Worm (Caenorhabditis elegans) whole organism, L4 larva: ENCODE results near the gene F49C12.7.
A peak's percentile ranks its signal among the peaks of the same experiment; 100 is the strongest.

Experiments
- D1046.2 ChIP-seq: fragments of 200-800 bp; sonication (Bioruptor generic); IDR thresholded peaks from 2 replicates; pipeline ENCODE4 v1.3.6; 2022; ENCODE audit warnings: missing genetic modification characterization, missing compliant biosample characterization
- F26F4.8 ChIP-seq: fragments of 200-800 bp; sonication (Bioruptor generic); conservative IDR thresholded peaks from 2 replicates; pipeline ENCODE4 v1.3.6; 2022; ENCODE audit warnings: missing genetic modification characterization, missing compliant biosample characterization
- F49E8.2 ChIP-seq: sonication (generic microtip); optimal IDR thresholded peaks from 2 replicates; lab custom pipeline; 2016; ENCODE audit warnings: missing compliant biosample characterization, mild to moderate bottlenecking, missing genetic modification characterization, borderline replicate concordance
- T20F7.1 ChIP-seq: fragments of 200-800 bp; sonication (Bioruptor generic); optimal IDR thresholded peaks from 2 replicates; lab custom pipeline; 2018; ENCODE audit warnings: mild to moderate bottlenecking, missing genetic modification characterization, missing compliant biosample characterization
- Y48G9A.11 ChIP-seq: fragments of 200-800 bp; sonication (Bioruptor generic); IDR thresholded peaks from 2 replicates; pipeline ENCODE4 v1.3.6; 2022; ENCODE audit warnings: missing genetic modification reagents, missing genetic modification characterization, missing compliant biosample characterization
- Y75B8A.6 ChIP-seq: fragments of 200-800 bp; sonication (Bioruptor generic); IDR thresholded peaks from 2 replicates; pipeline ENCODE4 v1.3.6; 2022; ENCODE audit warnings: missing genetic modification reagents, missing genetic modification characterization, missing compliant biosample characterization
- ZK337.2 ChIP-seq: fragments of 200-800 bp; sonication (Bioruptor generic); IDR thresholded peaks from 2 replicates; pipeline ENCODE4 v1.3.6; 2022; ENCODE audit warnings: missing genetic modification reagents, missing genetic modification characterization, missing compliant biosample characterization
- aha-1 ChIP-seq: fragments of 150-350 bp; peaks from one replicate; lab custom pipeline; 2014; ENCODE audit warnings: missing biosample characterization, missing genetic modification characterization
- ama-1 ChIP-seq: fragments of 150-350 bp; optimal IDR thresholded peaks from 2 replicates; lab custom pipeline; 2014; ENCODE audit warnings: inconsistent platforms, mixed read lengths
- ceh-20 ChIP-seq: fragments of 200-800 bp; sonication (Bioruptor generic); IDR thresholded peaks from 2 replicates; pipeline ENCODE4 v1.3.6; 2022; ENCODE audit warnings: missing genetic modification reagents, missing genetic modification characterization, missing compliant biosample characterization
- ceh-82 ChIP-seq: sonication (generic microtip); optimal IDR thresholded peaks from 2 replicates; lab custom pipeline; 2017; ENCODE audit warnings: missing biosample characterization, missing genetic modification characterization
- ces-1 ChIP-seq: fragments of 150-350 bp; sonication (generic microtip); optimal IDR thresholded peaks from 4 replicates; lab custom pipeline; 2014; ENCODE audit warnings: missing biosample characterization, missing genetic modification reagents, missing genetic modification characterization
- daf-19 ChIP-seq: fragments of 200-800 bp; sonication (Bioruptor generic); conservative IDR thresholded peaks from 2 replicates; pipeline ENCODE4 v1.3.6; 2022; ENCODE audit warnings: missing genetic modification characterization, missing compliant biosample characterization
- dmd-6 ChIP-seq: fragments of 200-800 bp; sonication (Bioruptor generic); IDR thresholded peaks from 2 replicates; pipeline ENCODE4 v1.3.6; 2022; ENCODE audit warnings: missing genetic modification reagents, missing genetic modification characterization, missing compliant biosample characterization
- dmd-8 ChIP-seq: fragments of 200-800 bp; sonication (Bioruptor generic); IDR thresholded peaks from 2 replicates; pipeline ENCODE4 v1.3.6; 2022; ENCODE audit warnings: missing genetic modification characterization, missing compliant biosample characterization
- dmd-9 ChIP-seq: fragments of 200-800 bp; sonication (Bioruptor generic); IDR thresholded peaks from 2 replicates; pipeline ENCODE4 v1.3.6; 2022; ENCODE audit warnings: missing genetic modification reagents, missing genetic modification characterization, missing compliant biosample characterization
- egl-43 ChIP-seq: fragments of 200-800 bp; sonication (Bioruptor generic); IDR thresholded peaks from 2 replicates; pipeline ENCODE4 v1.3.6; 2022; ENCODE audit warnings: missing genetic modification reagents, missing genetic modification characterization, missing compliant biosample characterization
- fkh-10 ChIP-seq: fragments of 150-350 bp; optimal IDR thresholded peaks from 2 replicates; lab custom pipeline; 2014; ENCODE audit warnings: missing biosample characterization, missing genetic modification reagents, missing genetic modification characterization
- gei-8 ChIP-seq: fragments of 200-800 bp; sonication (Bioruptor generic); optimal IDR thresholded peaks from 2 replicates; lab custom pipeline; 2018; ENCODE audit warnings: mild to moderate bottlenecking, missing genetic modification characterization, missing compliant biosample characterization
- hif-1 ChIP-seq, 2 experiments: sonication (generic microtip); optimal IDR thresholded peaks; 2 replicates each; lab custom pipeline; 2016 to 2017; ENCODE audit warnings: missing compliant biosample characterization in 2 of 2, missing genetic modification characterization in 2 of 2, missing genetic modification reagents in 2 of 2, missing genotype in 2 of 2, mild to moderate bottlenecking in 1 of 2
- hmg-1.1 ChIP-seq: fragments of 200-800 bp; sonication (Bioruptor generic); IDR thresholded peaks from 2 replicates; pipeline ENCODE4 v1.3.6; 2022; ENCODE audit warnings: missing genetic modification reagents, missing genetic modification characterization, missing compliant biosample characterization
- jun-1 ChIP-seq: fragments of 150-350 bp; optimal IDR thresholded peaks from 2 replicates; lab custom pipeline; 2014; ENCODE audit warnings: missing biosample characterization, missing genetic modification reagents, missing genetic modification characterization
- lin-15B ChIP-seq: fragments of 150-350 bp; sonication (generic microtip); optimal IDR thresholded peaks from 3 replicates; lab custom pipeline; 2014; ENCODE audit warnings: missing biosample characterization, missing genetic modification characterization
- lin-39 ChIP-seq: fragments of 150-350 bp; optimal IDR thresholded peaks from 2 replicates; lab custom pipeline; 2014; ENCODE audit warnings: missing biosample characterization, missing genetic modification reagents, missing genetic modification characterization
- lir-3 ChIP-seq: sonication (generic microtip); optimal IDR thresholded peaks from 2 replicates; lab custom pipeline; 2016; ENCODE audit warnings: mild to moderate bottlenecking, missing genetic modification characterization, missing compliant biosample characterization
- lsy-2 ChIP-seq, 2 experiments: fragments of 150-350 bp in 1 of 2; sonication (generic microtip) in 1 of 2; optimal IDR thresholded peaks; 2 replicates each; lab custom pipeline; 2014 to 2017; ENCODE audit warnings: missing biosample characterization in 2 of 2, missing genetic modification characterization in 2 of 2
- madf-9 ChIP-seq: fragments of 200-800 bp; sonication (Bioruptor generic); conservative IDR thresholded peaks from 2 replicates; pipeline ENCODE4 v1.3.6; 2022; ENCODE audit warnings: missing genetic modification reagents, missing genetic modification characterization, missing compliant biosample characterization
- mep-1 ChIP-seq: fragments of 150-350 bp; sonication (generic microtip); optimal IDR thresholded peaks from 3 replicates; lab custom pipeline; 2014; ENCODE audit warnings: missing biosample characterization, missing genetic modification characterization
- mes-2 ChIP-seq: sonication (generic microtip); optimal IDR thresholded peaks from 2 replicates; lab custom pipeline; 2016; ENCODE audit warnings: missing genotype, mild to moderate bottlenecking, missing genetic modification characterization, missing compliant biosample characterization; ENCODE audit not compliant: poor library complexity, severe bottlenecking
- mxl-3 ChIP-seq: fragments of 200-800 bp; sonication (Bioruptor generic); optimal IDR thresholded peaks from 2 replicates; lab custom pipeline; 2018; ENCODE audit warnings: mild to moderate bottlenecking, missing genetic modification characterization, missing compliant biosample characterization
- nhr-102 ChIP-seq: sonication (generic microtip); optimal IDR thresholded peaks from 2 replicates; lab custom pipeline; 2016; ENCODE audit warnings: mild to moderate bottlenecking, missing genetic modification characterization, moderate library complexity, missing compliant biosample characterization
- nhr-111 ChIP-seq: fragments of 200-800 bp; sonication (Bioruptor generic); optimal IDR thresholded peaks from 2 replicates; lab custom pipeline; 2018; ENCODE audit warnings: mild to moderate bottlenecking, missing genetic modification characterization, missing compliant biosample characterization
- nhr-25 ChIP-seq: sonication (generic microtip); optimal IDR thresholded peaks from 2 replicates; lab custom pipeline; 2017; ENCODE audit warnings: missing genetic modification characterization, mild to moderate bottlenecking, missing compliant biosample characterization, antibody characterized with exemption, moderate library complexity, borderline replicate concordance; ENCODE audit not compliant: insufficient read depth
- nhr-28 ChIP-seq: fragments of 150-350 bp; optimal IDR thresholded peaks from 2 replicates; lab custom pipeline; 2014; ENCODE audit warnings: missing biosample characterization, missing genetic modification characterization
- nhr-41 ChIP-seq: fragments of 200-800 bp; sonication (Bioruptor generic); IDR thresholded peaks from 2 replicates; pipeline ENCODE4 v1.3.6; 2022; ENCODE audit warnings: missing genetic modification reagents, missing genetic modification characterization, missing compliant biosample characterization
- nhr-42 ChIP-seq: fragments of 200-800 bp; sonication (Bioruptor generic); IDR thresholded peaks from 2 replicates; pipeline ENCODE4 v1.3.6; 2022; ENCODE audit warnings: missing genetic modification characterization, missing compliant biosample characterization
- nhr-48 ChIP-seq: sonication (generic microtip); optimal IDR thresholded peaks from 2 replicates; lab custom pipeline; 2016; ENCODE audit warnings: mild to moderate bottlenecking, missing genetic modification characterization, missing compliant biosample characterization
- nhr-6 ChIP-seq: fragments of 150-350 bp; optimal IDR thresholded peaks from 2 replicates; lab custom pipeline; 2014; ENCODE audit warnings: missing biosample characterization, missing genetic modification characterization
- nhr-76 ChIP-seq: fragments of 150-350 bp; optimal IDR thresholded peaks from 2 replicates; lab custom pipeline; 2014; ENCODE audit warnings: missing biosample characterization, missing genetic modification characterization
- php-3 ChIP-seq: fragments of 200-800 bp; sonication (Bioruptor generic); IDR thresholded peaks from 2 replicates; pipeline ENCODE4 v1.3.6; 2022; ENCODE audit warnings: missing genetic modification reagents, missing genetic modification characterization, missing compliant biosample characterization
- saeg-2 ChIP-seq: fragments of 200-800 bp; sonication (Bioruptor generic); IDR thresholded peaks from 2 replicates; pipeline ENCODE4 v1.3.6; 2022; ENCODE audit warnings: missing genetic modification reagents, missing genetic modification characterization, missing compliant biosample characterization
- set-16 ChIP-seq: fragments of 200-800 bp; sonication (Bioruptor generic); IDR thresholded peaks from 2 replicates; pipeline ENCODE4 v1.3.6; 2022; ENCODE audit warnings: missing genetic modification reagents, missing genetic modification characterization, missing compliant biosample characterization
- snpc-4 ChIP-seq: fragments of 150-350 bp; optimal IDR thresholded peaks from 2 replicates; lab custom pipeline; 2014; ENCODE audit warnings: missing biosample characterization, missing genetic modification characterization
- spr-1 ChIP-seq: sonication (generic microtip); optimal IDR thresholded peaks from 2 replicates; lab custom pipeline; 2016; ENCODE audit warnings: mild to moderate bottlenecking, missing genetic modification characterization, missing compliant biosample characterization
- spr-3 ChIP-seq: fragments of 200-800 bp; sonication (Bioruptor generic); optimal IDR thresholded peaks from 2 replicates; lab custom pipeline; 2018; ENCODE audit warnings: mild to moderate bottlenecking, missing genetic modification characterization, missing compliant biosample characterization
- tag-97 ChIP-seq: fragments of 200-800 bp; sonication (Bioruptor generic); IDR thresholded peaks from 2 replicates; pipeline ENCODE4 v1.3.6; 2022; ENCODE audit warnings: missing genetic modification characterization, missing compliant biosample characterization
- tra-1 ChIP-seq: fragments of 200-800 bp; sonication (Bioruptor generic); IDR thresholded peaks from 2 replicates; pipeline ENCODE4 v1.3.6; 2022; ENCODE audit warnings: missing genetic modification reagents, missing genetic modification characterization, missing compliant biosample characterization
- unc-130 ChIP-seq: sonication (generic microtip); optimal IDR thresholded peaks from 2 replicates; lab custom pipeline; 2016; ENCODE audit warnings: missing genetic modification reagents, missing genetic modification characterization, missing compliant biosample characterization
- vab-7 ChIP-seq: fragments of 200-800 bp; sonication (Bioruptor generic); IDR thresholded peaks from 2 replicates; pipeline ENCODE4 v1.3.6; 2022; ENCODE audit warnings: missing genetic modification reagents, missing genetic modification characterization, missing compliant biosample characterization
- zag-1 ChIP-seq: fragments of 150-350 bp; optimal IDR thresholded peaks from 2 replicates; lab custom pipeline; 2014; ENCODE audit warnings: missing biosample characterization, missing genetic modification characterization
- zip-11 ChIP-seq: fragments of 200-800 bp; sonication (Bioruptor generic); IDR thresholded peaks from 2 replicates; pipeline ENCODE4 v1.3.6; 2022; ENCODE audit warnings: missing genetic modification characterization, missing compliant biosample characterization
- ztf-11 ChIP-seq: fragments of 150-350 bp; optimal IDR thresholded peaks from 2 replicates; lab custom pipeline; 2014; ENCODE audit warnings: missing biosample characterization, missing genetic modification characterization
- ztf-7 ChIP-seq: fragments of 150-350 bp; optimal IDR thresholded peaks from 2 replicates; lab custom pipeline; 2014; ENCODE audit warnings: missing biosample characterization, missing genetic modification characterization

F49C12.7 gene

DNA sequence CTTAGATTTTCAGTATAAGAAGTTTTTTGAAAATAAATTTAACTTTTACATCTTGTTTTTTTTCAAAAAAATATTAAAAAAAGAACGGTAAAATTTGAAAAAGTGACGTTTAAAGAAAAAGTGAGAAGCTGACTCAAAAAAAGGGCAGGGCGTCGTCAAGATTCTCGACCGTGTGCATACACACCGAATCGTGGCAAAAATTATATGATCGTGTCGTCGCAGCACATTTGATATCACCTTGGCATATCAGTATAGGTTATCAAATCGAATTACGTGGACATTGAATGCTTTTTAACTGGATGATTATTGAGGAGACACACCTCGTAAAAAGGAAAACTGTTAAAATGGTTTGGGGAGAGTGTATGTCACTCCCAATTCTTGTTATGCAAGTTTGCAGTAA is 20.3 kb upstream of the F49C12.7 start (continued):
- TF ChIP-seq tra-1 (GFP tag; lab: Robert Waterston, UW) (no peak), mes-2 (peak; percentile 11), Y75B8A.6 (GFP tag; lab: Robert Waterston, UW) (no peak), nhr-102 (tag; lab: Kevin White, UChicago) (peak; percentile 24), zip-11 (GFP tag; lab: Robert Waterston, UW) (no peak), snpc-4 (tag; lab: Kevin White, UChicago) (no peak), set-16 (no peak), nhr-25 (no peak), php-3 (GFP tag; lab: Robert Waterston, UW) (peak; percentile 88), fkh-10 (no peak), ceh-20 (GFP tag; lab: Robert Waterston, UW) (no peak), dmd-9 (GFP tag; lab: Robert Waterston, UW) (no peak), F26F4.8 (GFP tag; lab: Robert Waterston, UW) (no peak), tag-97 (no peak), lsy-2 (tag; optimal IDR thresholded peaks at IDR 0.05; lab: Kevin White, UChicago) (no peak), jun-1 (tag; lab: Kevin White, UChicago) (no peak), ztf-11 (no peak), ceh-82 (tag; lab: Kevin White, UChicago) (no peak), dmd-8 (no peak), D1046.2 (no peak), nhr-42 (no peak), ces-1 (no peak), ztf-7 (tag; lab: Kevin White, UChicago) (no peak), nhr-111 (GFP tag; lab: Kevin White, UChicago) (no peak), nhr-76 (tag; lab: Kevin White, UChicago) (no peak), hmg-1.1 (GFP tag; lab: Robert Waterston, UW) (no peak), gei-8 (GFP tag; lab: Kevin White, UChicago) (no peak), lin-15B (tag; lab: Kevin White, UChicago) (no peak), unc-130 (GFP tag; lab: Kevin White, UChicago) (no peak), vab-7 (no peak), ZK337.2 (GFP tag; lab: Robert Waterston, UW) (no peak), F49E8.2 (tag; lab: Kevin White, UChicago) (no peak), egl-43 (no peak), lin-39 (tag; lab: Kevin White, UChicago) (no peak), madf-9 (GFP tag; lab: Robert Waterston, UW) (no peak), nhr-48 (tag; lab: Kevin White, UChicago) (no peak), aha-1 (tag; lab: Kevin White, UChicago) (peak; percentile 58), spr-1 (tag; lab: Kevin White, UChicago) (no peak), daf-19 (GFP tag; lab: Robert Waterston, UW) (no peak), saeg-2 (GFP tag; lab: Robert Waterston, UW) (no peak), spr-3 (no peak), T20F7.1 (GFP tag; lab: Kevin White, UChicago) (peak; percentile 29), lir-3 (tag; lab: Kevin White, UChicago) (no peak), nhr-28 (peak; percentile 91), Y48G9A.11 (no peak), zag-1 (tag; lab: Kevin White, UChicago) (no peak), nhr-41 (GFP tag; lab: Robert Waterston, UW) (0 out of 2 replicates have a peak, but pooled peaks have one; percentile 40), mep-1 (tag; lab: Kevin White, UChicago) (peak; percentile 21), nhr-6 (tag; lab: Kevin White, UChicago) (no peak), ama-1 (peak; percentile 34), dmd-6 (peak; percentile 80), hif-1 (tag; optimal IDR thresholded peaks at IDR 0.05; lab: Kevin White, UChicago) (no peak), mxl-3 (peak; percentile 53)
